Fruit fly (Drosophila melanogaster) whole organism, embryonic: Measurements from ENCODE around the gene CG11858.

Experiments used
- CG10543 ChIP-seq: fragments of 200-800 bp; sonication (Bioruptor generic); optimal IDR thresholded peaks from 3 replicates; lab custom pipeline; 2017; ENCODE audit warnings: missing biosample characterization, mild to moderate bottlenecking, missing genetic modification characterization, moderate library complexity
- CG10959 ChIP-seq: fragments of 200-800 bp; sonication (Bioruptor generic); IDR thresholded peaks from 2 replicates; pipeline ENCODE4 v1.3.6; 2022; ENCODE audit warnings: missing biosample characterization, missing genetic modification characterization
- CG12071 ChIP-seq: fragments of 200-800 bp; sonication (Bioruptor generic); optimal IDR thresholded peaks from 3 replicates; lab custom pipeline; 2018; ENCODE audit warnings: missing biosample characterization, mild to moderate bottlenecking, missing genetic modification characterization
- CG15269 ChIP-seq: fragments of 200-800 bp; sonication (Bioruptor generic); optimal IDR thresholded peaks from 2 replicates; lab custom pipeline; 2018; ENCODE audit warnings: missing biosample characterization, mild to moderate bottlenecking, missing genetic modification characterization, moderate library complexity
- CG15514 ChIP-seq: fragments of 200-800 bp; sonication (Bioruptor generic); optimal IDR thresholded peaks from 3 replicates; lab custom pipeline; 2017; ENCODE audit warnings: missing biosample characterization, missing genetic modification characterization, mild to moderate bottlenecking, moderate library complexity, missing genetic modification reagents
- CG16779 ChIP-seq: fragments of 200-800 bp; sonication (Bioruptor generic); IDR thresholded peaks from 2 replicates; pipeline ENCODE4 v1.3.6; 2022; ENCODE audit warnings: missing biosample characterization, missing genetic modification characterization
- CG17385 ChIP-seq: fragments of 200-800 bp; sonication (Bioruptor generic); optimal IDR thresholded peaks from 3 replicates; lab custom pipeline; 2018; ENCODE audit warnings: missing biosample characterization, mild to moderate bottlenecking, missing genetic modification characterization
- CG17568 ChIP-seq: fragments of 200-800 bp; sonication (Bioruptor generic); optimal IDR thresholded peaks from 2 replicates; lab custom pipeline; 2018; ENCODE audit warnings: missing biosample characterization, mild to moderate bottlenecking, missing genetic modification characterization, moderate library complexity
- CG18764 ChIP-seq: fragments of 200-800 bp; sonication (Bioruptor generic); optimal IDR thresholded peaks from 3 replicates; lab custom pipeline; 2016; ENCODE audit warnings: missing biosample characterization, missing genetic modification characterization
- CG2202 ChIP-seq: fragments of 200-800 bp; sonication (Bioruptor generic); optimal IDR thresholded peaks from 2 replicates; lab custom pipeline; 2018; ENCODE audit warnings: missing biosample characterization, mild to moderate bottlenecking, missing genetic modification characterization
- CG31365 ChIP-seq: fragments of 200-800 bp; sonication (Bioruptor generic); optimal IDR thresholded peaks from 2 replicates; lab custom pipeline; 2018; ENCODE audit warnings: missing biosample characterization, mild to moderate bottlenecking, missing genetic modification characterization
- CG3281 ChIP-seq: fragments of 200-800 bp; sonication (Bioruptor generic); optimal IDR thresholded peaks from 3 replicates; lab custom pipeline; 2017; ENCODE audit warnings: missing biosample characterization, mild to moderate bottlenecking, missing genetic modification characterization
- CG4617 ChIP-seq: fragments of 200-800 bp; sonication (Bioruptor generic); optimal IDR thresholded peaks from 3 replicates; lab custom pipeline; 2016; ENCODE audit warnings: missing biosample characterization, missing genetic modification characterization, borderline replicate concordance
- CG6254 ChIP-seq: fragments of 200-800 bp; sonication (Bioruptor generic); optimal IDR thresholded peaks from 3 replicates; lab custom pipeline; 2017; ENCODE audit warnings: mild to moderate bottlenecking, missing biosample characterization, missing genetic modification reagents, missing genetic modification characterization
- CG7271 ChIP-seq: fragments of 200-800 bp; sonication (Bioruptor generic); optimal IDR thresholded peaks from 2 replicates; lab custom pipeline; 2018; ENCODE audit warnings: missing biosample characterization, mild to moderate bottlenecking, missing genetic modification characterization, moderate library complexity
- CG7839 ChIP-seq: fragments of 200-800 bp; sonication (Bioruptor generic); optimal IDR thresholded peaks from 3 replicates; lab custom pipeline; 2018; ENCODE audit warnings: missing biosample characterization, mild to moderate bottlenecking, missing genetic modification characterization, moderate library complexity
- CG8359 ChIP-seq: fragments of 200-800 bp; sonication (Bioruptor generic); optimal IDR thresholded peaks from 2 replicates; lab custom pipeline; 2017; ENCODE audit warnings: missing biosample characterization, mild to moderate bottlenecking, missing genetic modification characterization, borderline replicate concordance
- CG9437 ChIP-seq: fragments of 200-800 bp; sonication (Bioruptor generic); optimal IDR thresholded peaks from 2 replicates; lab custom pipeline; 2018; ENCODE audit warnings: missing biosample characterization, mild to moderate bottlenecking, missing genetic modification characterization
- CG9932 ChIP-seq: fragments of 200-800 bp; sonication (Bioruptor generic); IDR thresholded peaks from 2 replicates; pipeline ENCODE4 v1.3.6; 2022; ENCODE audit warnings: missing biosample characterization, missing genetic modification characterization
- D ChIP-seq, 2 experiments: fragments of 200-800 bp in 1 of 2; fragments of >200 bp in 1 of 2; sonication (Bioruptor generic) in 1 of 2; optimal IDR thresholded peaks; 2 replicates in 1 of 2; 3 replicates in 1 of 2; lab custom pipeline; 2017; ENCODE audit warnings: mild to moderate bottlenecking in 1 of 2, missing biosample characterization in 1 of 2, missing genetic modification characterization in 1 of 2, missing genetic modification reagents in 1 of 2
- D19B ChIP-seq: fragments of 200-800 bp; sonication (Bioruptor generic); optimal IDR thresholded peaks from 2 replicates; lab custom pipeline; 2017; ENCODE audit warnings: missing biosample characterization, mild to moderate bottlenecking, missing genetic modification characterization
- E2f2 ChIP-seq: fragments of 200-800 bp; sonication (Bioruptor generic); IDR thresholded peaks from 2 replicates; pipeline ENCODE4 v1.3.6; 2022; ENCODE audit warnings: missing biosample characterization, missing genetic modification characterization
- Ets65A ChIP-seq: fragments of 200-800 bp; sonication (Bioruptor generic); peaks from one replicate; lab custom pipeline; 2016; ENCODE audit warnings: missing biosample characterization, missing genetic modification characterization
- Ets97D ChIP-seq: fragments of 200-800 bp; sonication (Bioruptor generic); optimal IDR thresholded peaks from 3 replicates; lab custom pipeline; 2016; ENCODE audit warnings: missing biosample characterization, missing genetic modification characterization
- Fer2 ChIP-seq: fragments of 200-800 bp; sonication (Bioruptor generic); optimal IDR thresholded peaks from 2 replicates; lab custom pipeline; 2018; ENCODE audit warnings: missing biosample characterization, mild to moderate bottlenecking, missing genetic modification characterization, moderate library complexity
- Fer3 ChIP-seq: fragments of 200-800 bp; sonication (Bioruptor generic); optimal IDR thresholded peaks from 2 replicates; lab custom pipeline; 2018; ENCODE audit warnings: missing biosample characterization, mild to moderate bottlenecking, missing genetic modification characterization, moderate library complexity
- MESR4 ChIP-seq: fragments of 200-800 bp; sonication (Bioruptor generic); optimal IDR thresholded peaks from 2 replicates; lab custom pipeline; 2018; ENCODE audit warnings: missing biosample characterization, mild to moderate bottlenecking, missing genetic modification characterization, moderate library complexity
- Neu2 ChIP-seq: fragments of 200-800 bp; sonication (Bioruptor generic); optimal IDR thresholded peaks from 3 replicates; lab custom pipeline; 2016; ENCODE audit warnings: missing biosample characterization, missing genetic modification characterization, borderline replicate concordance
- NfI ChIP-seq: fragments of 200-800 bp; sonication (Bioruptor generic); optimal IDR thresholded peaks from 3 replicates; lab custom pipeline; 2018; ENCODE audit warnings: missing biosample characterization, mild to moderate bottlenecking, missing genetic modification characterization, moderate library complexity
- Trl ChIP-seq, 3 experiments: fragments of >200 bp in 2 of 3; fragments of 200-800 bp in 1 of 3; sonication (Bioruptor generic) in 1 of 3; optimal IDR thresholded peaks; 2 replicates in 1 of 3; 3 replicates in 2 of 3; lab custom pipeline; 2016 to 2017; ENCODE audit warnings: missing biosample characterization in 1 of 3, missing genetic modification characterization in 1 of 3
- YL-1 ChIP-seq: fragments of 200-800 bp; sonication (Bioruptor generic); optimal IDR thresholded peaks from 3 replicates; lab custom pipeline; 2017; ENCODE audit warnings: missing biosample characterization, mild to moderate bottlenecking, missing genetic modification characterization
- abd-A ChIP-seq: fragments of 200-800 bp; sonication (Bioruptor generic); optimal IDR thresholded peaks from 3 replicates; lab custom pipeline; 2019; ENCODE audit warnings: missing biosample characterization, mild to moderate bottlenecking, missing genetic modification characterization, moderate library complexity
- al ChIP-seq: fragments of 200-800 bp; sonication (Bioruptor generic); IDR thresholded peaks from 2 replicates; pipeline ENCODE4 v1.3.6; 2022; ENCODE audit warnings: missing biosample characterization, missing genetic modification characterization
- bbx ChIP-seq: fragments of 200-800 bp; sonication (Bioruptor generic); IDR thresholded peaks from 2 replicates; pipeline ENCODE4 v1.3.6; 2022; ENCODE audit warnings: missing biosample characterization, missing genetic modification characterization; ENCODE audit not compliant: partially characterized antibody
- caup ChIP-seq: fragments of 200-800 bp; sonication (Bioruptor generic); optimal IDR thresholded peaks from 3 replicates; lab custom pipeline; 2017; ENCODE audit warnings: missing biosample characterization, mild to moderate bottlenecking, missing genetic modification characterization, moderate library complexity; ENCODE audit not compliant: severe bottlenecking
- chif ChIP-seq, 2 experiments: fragments of 200-800 bp; sonication (Bioruptor generic); optimal IDR thresholded peaks; 3 replicates each; lab custom pipeline; 2016; ENCODE audit warnings: missing biosample characterization in 2 of 2, missing genetic modification characterization in 2 of 2
- danr ChIP-seq: fragments of 200-800 bp; sonication (Bioruptor generic); IDR thresholded peaks from 2 replicates; pipeline ENCODE4 v1.3.6; 2022; ENCODE audit warnings: missing biosample characterization, missing genetic modification characterization
- disco-r ChIP-seq: fragments of 200-800 bp; sonication (Bioruptor generic); optimal IDR thresholded peaks from 2 replicates; lab custom pipeline; 2016; ENCODE audit warnings: missing biosample characterization, missing genetic modification characterization
- dpn ChIP-seq, 2 experiments: fragments of 200-800 bp; sonication (Bioruptor generic); optimal IDR thresholded peaks; 3 replicates each; lab custom pipeline; 2016; ENCODE audit warnings: missing biosample characterization in 2 of 2, missing genetic modification characterization in 2 of 2
- grn ChIP-seq: fragments of 200-800 bp; sonication (Bioruptor generic); optimal IDR thresholded peaks from 3 replicates; lab custom pipeline; 2017; ENCODE audit warnings: missing biosample characterization, missing genetic modification characterization
- gt ChIP-seq: fragments of 200-800 bp; sonication (Bioruptor generic); IDR thresholded peaks from 2 replicates; pipeline ENCODE4 v1.3.6; 2022; ENCODE audit warnings: missing biosample characterization, missing genetic modification characterization
- ham ChIP-seq: fragments of 200-800 bp; sonication (Bioruptor generic); IDR thresholded peaks from 2 replicates; pipeline ENCODE4 v1.3.6; 2022; ENCODE audit warnings: missing biosample characterization, missing genetic modification characterization
- klu ChIP-seq: fragments of 200-800 bp; sonication (Bioruptor generic); IDR thresholded peaks from 2 replicates; pipeline ENCODE4 v1.3.6; 2022; ENCODE audit warnings: missing biosample characterization, missing genetic modification characterization
- mirr ChIP-seq: fragments of 200-800 bp; sonication (Bioruptor generic); optimal IDR thresholded peaks from 3 replicates; lab custom pipeline; 2018; ENCODE audit warnings: missing biosample characterization, mild to moderate bottlenecking, missing genetic modification characterization
- shn ChIP-seq: fragments of 200-800 bp; sonication (Bioruptor generic); optimal IDR thresholded peaks from 3 replicates; lab custom pipeline; 2016; ENCODE audit warnings: missing biosample characterization, missing genetic modification characterization
- tgo ChIP-seq: fragments of 200-800 bp; sonication (Bioruptor generic); IDR thresholded peaks from 3 replicates; pipeline ENCODE4 v1.3.6; 2022; ENCODE audit warnings: missing biosample characterization, missing genetic modification characterization
- wek ChIP-seq: fragments of 200-800 bp; sonication (Bioruptor generic); optimal IDR thresholded peaks from 3 replicates; lab custom pipeline; 2018; ENCODE audit warnings: missing biosample characterization, mild to moderate bottlenecking, missing genetic modification characterization, moderate library complexity

CG11858 gene

dm6 chr3R:25309175-25309574 lies 46.6 kb downstream of the CG11858 start (continued):
- TF ChIP-seq YL-1 (GFP tag; lab: Kevin White, UChicago) (no peak), CG10543 (no peak), gt (no peak), Fer3 (tag; lab: Kevin White, UChicago) (no peak), CG17568 (GFP tag; lab: Kevin White, UChicago) (no peak), NfI (GFP tag; lab: Kevin White, UChicago) (no peak), ham (no peak), grn (GFP tag; lab: Kevin White, UChicago) (peak; percentile 38), Fer2 (tag; lab: Kevin White, UChicago) (no peak), tgo (GFP tag; lab: Robert Waterston, UW) (no peak)

dm6 chr3R:25310843-25311242 lies 48.3 kb downstream of the CG11858 start, which contains the start of gene CG31099:
TSS of gene CG31099 (minus strand) at chr3R:25310943.
- no peak for TF ChIP-seq CG15269 (tag; lab: Kevin White, UChicago)

- no peak for TF ChIP-seq CG8359
- TF ChIP-seq shn (GFP tag; lab: Kevin White, UChicago): no peak
- no peak for TF ChIP-seq wek (GFP tag; lab: Kevin White, UChicago)
- peak; percentile 22 for TF ChIP-seq Ets97D (GFP tag; lab: Kevin White, UChicago)
- TF ChIP-seq mirr (GFP tag; lab: Kevin White, UChicago): peak; percentile 49
- TF ChIP-seq al (GFP tag; lab: Robert Waterston, UW): no peak
- TF ChIP-seq CG3281: peak; percentile 11
- no peak for TF ChIP-seq CG6254 (GFP tag; lab: Kevin White, UChicago)
- TF ChIP-seq CG18764 (GFP tag; lab: Kevin White, UChicago): no peak
- TF ChIP-seq CG17385 (GFP tag; lab: Kevin White, UChicago): no peak
- no peak for TF ChIP-seq chif (GFP tag; optimal IDR thresholded peaks at IDR 0.05; lab: Kevin White, UChicago)
- peak; percentile 29 for TF ChIP-seq CG15514 (GFP tag; lab: Kevin White, UChicago)
- no peak for TF ChIP-seq D19B (GFP tag; lab: Kevin White, UChicago)
- no peak for TF ChIP-seq D (optimal IDR thresholded peaks at IDR 0.05; lab: Kevin White, UChicago)
- TF ChIP-seq D (GFP tag; optimal IDR thresholded peaks at IDR 0.05; lab: Kevin White, UChicago): no peak
- no peak for TF ChIP-seq CG2202 (tag; lab: Kevin White, UChicago)
- no peak for TF ChIP-seq CG9932 (GFP tag; lab: Robert Waterston, UW)
- TF ChIP-seq danr (GFP tag; lab: Robert Waterston, UW): no peak
- TF ChIP-seq CG16779 (GFP tag; lab: Robert Waterston, UW): no peak
- TF ChIP-seq caup (GFP tag; lab: Kevin White, UChicago): peak; percentile 26
- no peak for TF ChIP-seq disco-r
- no peak for TF ChIP-seq bbx (GFP tag; lab: Robert Waterston, UW)
- no peak for TF ChIP-seq MESR4 (GFP tag; lab: Kevin White, UChicago)
- TF ChIP-seq CG12071 (GFP tag; lab: Kevin White, UChicago): no peak
- TF ChIP-seq CG4617 (GFP tag; lab: Kevin White, UChicago): no peak
- peak; percentile 63 for TF ChIP-seq E2f2
- no peak for TF ChIP-seq CG31365 (tag; lab: Kevin White, UChicago)
- TF ChIP-seq dpn (GFP tag; optimal IDR thresholded peaks at IDR 0.05; lab: Kevin White, UChicago): no peak
- TF ChIP-seq CG7271 (tag; lab: Kevin White, UChicago): no peak
- no peak for TF ChIP-seq CG10959 (GFP tag; lab: Robert Waterston, UW)
- no peak for TF ChIP-seq abd-A (tag; lab: Kevin White, UChicago)
- no peak for TF ChIP-seq Trl (optimal IDR thresholded peaks at IDR 0.05; lab: Kevin White, UChicago)
- no peak for TF ChIP-seq Trl (GFP tag; optimal IDR thresholded peaks at IDR 0.05; lab: Kevin White, UChicago)
- peak; percentile 1 for TF ChIP-seq CG9437 (GFP tag; lab: Kevin White, UChicago)
- TF ChIP-seq CG7839 (tag; lab: Kevin White, UChicago): peak; percentile 11
- peak; percentile 43 for TF ChIP-seq Ets65A (GFP tag; lab: Kevin White, UChicago)
- no peak for TF ChIP-seq klu (GFP tag; lab: Robert Waterston, UW)
- TF ChIP-seq Neu2: no peak
Observed at dm6 chr3R:25312583-25312982, 50.0 kb downstream of the CG11858 start.
